Fruit fly (Drosophila melanogaster) whole organism, adult: ENCODE measurements around the gene obst-A.
"Not testable (repeated sequence)": the region's sequence is repeated elsewhere in the genome, so short reads cannot be mapped to it uniquely, and the experiment has no call there.

Source experiments
- CG11617 ChIP-seq: fragments of 200-800 bp; sonication (Bioruptor generic); optimal IDR thresholded peaks from 2 replicates; lab custom pipeline; 2017; ENCODE audit warnings: mild to moderate bottlenecking, missing biosample characterization, missing genetic modification reagents, missing genetic modification characterization
- CG14711 ChIP-seq: fragments of 200-800 bp; sonication (Bioruptor generic); optimal IDR thresholded peaks from 2 replicates; lab custom pipeline; 2018; ENCODE audit warnings: missing biosample characterization, mild to moderate bottlenecking, missing genetic modification characterization, moderate library complexity
- Clk ChIP-seq: fragments of 200-800 bp; sonication (Bioruptor generic); optimal IDR thresholded peaks from 2 replicates; lab custom pipeline; 2017; ENCODE audit warnings: missing biosample characterization, missing genetic modification characterization
- Mnt ChIP-seq: fragments of 200-800 bp; sonication (Bioruptor generic); optimal IDR thresholded peaks from 2 replicates; lab custom pipeline; 2016; ENCODE audit warnings: missing biosample characterization, mild to moderate bottlenecking, missing genetic modification characterization
- tj ChIP-seq: fragments of 200-800 bp; sonication (Bioruptor generic); optimal IDR thresholded peaks from 3 replicates; lab custom pipeline; 2017; ENCODE audit warnings: missing biosample characterization, mild to moderate bottlenecking, missing genetic modification characterization, moderate library complexity

Gene obst-A

dm6 chrX:20258939-20259338 lies 19.3 kb downstream of the obst-A start, which contains the start of gene CG42577:
TSS of gene CG42577 (plus strand) at chrX:20259239.
- TF ChIP-seq CG11617, Mnt, tj (GFP tag; lab: Kevin White, UChicago): not testable (repeated sequence)

- TF ChIP-seq CG14711 (tag; lab: Kevin White, UChicago), result no peak
- TF ChIP-seq Clk, result no peak
- TF ChIP-seq tj (GFP tag; lab: Kevin White, UChicago), result no peak
Observed at dm6 chrX:20269669-20270068, 30.0 kb downstream of the obst-A start, which contains the start of gene Inx6. TSS of gene Inx6 (minus strand) at chrX:20269769.
